Worm (Caenorhabditis elegans) whole organism, early embryonic: ENCODE results near the gene nas-25.

Source experiments
- B0310.2 ChIP-seq: sonication (generic microtip); optimal IDR thresholded peaks from 2 replicates; lab custom pipeline; 2016; ENCODE audit warnings: mild to moderate bottlenecking, missing genetic modification characterization, missing compliant biosample characterization
- F13C5.2 ChIP-seq: sonication (generic microtip); optimal IDR thresholded peaks from 2 replicates; lab custom pipeline; 2017; ENCODE audit warnings: mild to moderate bottlenecking, missing genetic modification characterization, inconsistent platforms, missing compliant biosample characterization
- aly-1 ChIP-seq: sonication (generic microtip); optimal IDR thresholded peaks from 2 replicates; lab custom pipeline; 2016; ENCODE audit warnings: missing genetic modification characterization, missing compliant biosample characterization
- ama-1 ChIP-seq: fragments of 150-350 bp; optimal IDR thresholded peaks from 2 replicates; lab custom pipeline; 2014
- ceh-13 ChIP-seq: fragments of 200-800 bp; sonication (Bioruptor generic); optimal IDR thresholded peaks from 2 replicates; lab custom pipeline; 2018; ENCODE audit warnings: mild to moderate bottlenecking, missing genetic modification characterization, missing compliant biosample characterization
- ceh-36 ChIP-seq: sonication (generic microtip); optimal IDR thresholded peaks from 2 replicates; lab custom pipeline; 2016; ENCODE audit warnings: missing genetic modification characterization, inconsistent platforms, missing compliant biosample characterization
- ets-7 ChIP-seq: sonication (generic microtip); optimal IDR thresholded peaks from 2 replicates; lab custom pipeline; 2016; ENCODE audit warnings: missing genotype, missing genetic modification characterization, missing compliant biosample characterization
- flt-1 ChIP-seq: fragments of 200-800 bp; sonication (Bioruptor generic); IDR thresholded peaks from 2 replicates; pipeline ENCODE4 v1.3.6; 2022; ENCODE audit warnings: missing genetic modification characterization, missing compliant biosample characterization
- hmbx-1 ChIP-seq: sonication (generic microtip); optimal IDR thresholded peaks from 2 replicates; lab custom pipeline; 2016; ENCODE audit warnings: mild to moderate bottlenecking, missing genetic modification characterization, missing compliant biosample characterization
- hmg-4 ChIP-seq: fragments of 200-800 bp; sonication (Bioruptor generic); optimal IDR thresholded peaks from 2 replicates; lab custom pipeline; 2018; ENCODE audit warnings: mild to moderate bottlenecking, missing genetic modification characterization, missing compliant biosample characterization
- hnd-1 ChIP-seq: sonication (generic microtip); optimal IDR thresholded peaks from 2 replicates; lab custom pipeline; 2016; ENCODE audit warnings: missing genetic modification characterization, missing compliant biosample characterization
- pes-1 ChIP-seq: fragments of 200-800 bp; sonication (Bioruptor generic); IDR thresholded peaks from 2 replicates; pipeline ENCODE4 v1.3.6; 2022; ENCODE audit warnings: missing genetic modification reagents, missing genetic modification characterization, missing compliant biosample characterization
- scrt-1 ChIP-seq: fragments of 200-800 bp; sonication (Bioruptor generic); IDR thresholded peaks from 2 replicates; pipeline ENCODE4 v1.3.6; 2022; ENCODE audit warnings: missing genetic modification characterization, missing compliant biosample characterization
- sea-1 ChIP-seq: fragments of 200-800 bp; sonication (Bioruptor generic); conservative IDR thresholded peaks from 2 replicates; pipeline ENCODE4 v1.3.6; 2022; ENCODE audit warnings: missing genetic modification characterization, missing compliant biosample characterization
- tbx-11 ChIP-seq: fragments of 200-800 bp; sonication (Bioruptor generic); IDR thresholded peaks from 2 replicates; pipeline ENCODE4 v1.3.6; 2022; ENCODE audit warnings: missing genetic modification characterization, missing compliant biosample characterization
- tbx-37 ChIP-seq: fragments of 200-800 bp; sonication (Bioruptor generic); conservative IDR thresholded peaks from 2 replicates; pipeline ENCODE4 v1.3.6; 2022; ENCODE audit warnings: missing genetic modification reagents, missing genetic modification characterization, missing compliant biosample characterization
- tra-4 ChIP-seq: sonication (generic microtip); optimal IDR thresholded peaks from 2 replicates; lab custom pipeline; 2017; ENCODE audit warnings: missing genetic modification characterization, missing compliant biosample characterization

The nas-25 gene

DNA sequence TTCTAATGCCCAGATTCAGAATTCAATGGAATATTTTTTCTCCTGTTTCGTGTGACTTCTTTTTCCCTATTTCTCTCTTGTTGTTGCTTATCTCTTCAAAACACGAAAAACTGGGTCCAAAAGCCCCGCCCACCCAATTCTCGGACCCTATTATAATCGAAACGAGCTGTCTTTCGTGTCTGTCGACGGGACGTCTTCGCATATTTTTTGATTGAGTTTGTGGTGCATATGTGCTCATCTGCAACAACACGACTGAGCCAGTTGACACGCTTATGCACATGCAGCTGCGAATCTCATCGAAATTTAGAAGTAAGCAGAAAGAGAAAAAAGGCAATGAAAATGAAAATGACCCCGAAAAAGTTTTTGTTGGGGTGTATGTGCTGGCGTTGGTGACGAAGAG is 5.0 kb downstream of the nas-25 start:
- no peak for TF ChIP-seq hmbx-1

DNA sequence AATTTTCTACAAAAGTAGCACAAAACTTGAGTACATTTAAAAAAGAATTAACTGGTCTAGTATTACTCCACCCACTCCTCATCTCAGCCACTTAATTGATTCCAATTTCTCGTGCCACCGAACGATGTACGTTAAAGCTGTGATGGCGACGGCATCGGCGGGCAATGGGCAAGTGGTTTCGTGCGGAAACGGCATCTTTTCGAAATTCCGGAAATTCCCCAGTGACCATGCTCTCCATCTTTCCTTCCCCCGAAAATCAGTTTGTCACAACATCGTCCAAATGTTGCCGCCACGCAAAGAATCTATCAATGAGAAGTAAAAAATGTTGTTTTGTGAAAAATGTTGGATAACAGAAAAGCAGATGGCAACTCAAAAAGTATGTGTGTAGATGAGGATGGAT is 7.1 kb downstream of the nas-25 start:
- no peak for TF ChIP-seq F13C5.2 (tag; lab: Kevin White, UChicago)

- TF ChIP-seq ets-7 (tag; lab: Kevin White, UChicago): no peak
- no peak for TF ChIP-seq F13C5.2 (tag; lab: Kevin White, UChicago)
- no peak for TF ChIP-seq aly-1
- no peak for TF ChIP-seq ama-1
- no peak for TF ChIP-seq pes-1
- no peak for TF ChIP-seq flt-1
- TF ChIP-seq ceh-13: no peak
- no peak for TF ChIP-seq tbx-11
- no peak for TF ChIP-seq B0310.2 (tag; lab: Kevin White, UChicago)
- no peak for TF ChIP-seq sea-1 (GFP tag; lab: Robert Waterston, UW)
- no peak for TF ChIP-seq hmbx-1
- no peak for TF ChIP-seq hnd-1 (tag; lab: Kevin White, UChicago)
- no peak for TF ChIP-seq hmg-4 (GFP tag; lab: Kevin White, UChicago)
- no peak for TF ChIP-seq scrt-1 (GFP tag; lab: Robert Waterston, UW)
Observed at ce11 chrII:8835857-8836256, 10.0 kb downstream of the nas-25 start, which contains the start of gene F46C5.4. F46C5.4 (plus strand) TSS chrII:8836078.

DNA sequence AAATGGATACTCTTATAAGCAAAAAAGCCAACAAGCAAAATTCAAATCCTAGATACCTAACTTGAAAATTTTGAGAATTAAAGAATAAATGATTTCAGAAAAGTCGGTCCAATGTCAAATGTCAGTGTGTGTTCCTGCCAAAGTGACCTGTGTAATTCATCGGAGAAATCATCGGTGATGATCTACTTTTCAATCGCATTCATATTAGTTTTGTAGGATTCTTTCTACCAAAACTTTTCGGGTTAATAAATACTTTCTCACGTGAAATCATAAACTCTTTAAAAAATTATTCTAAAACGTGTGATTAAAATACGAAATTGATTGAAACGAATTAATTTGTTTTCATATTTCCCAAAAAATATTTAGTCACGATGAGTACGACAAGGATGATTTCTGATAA is 13.2 kb downstream of the nas-25 start, which contains the start of gene F46C5.7:
Gene F46C5.7, plus strand, starts transcription at position 301 of the 400 bp plus-strand sequence.
- TF ChIP-seq hmg-4 (GFP tag; lab: Kevin White, UChicago): no peak
- no peak for TF ChIP-seq B0310.2 (tag; lab: Kevin White, UChicago)
- no peak for TF ChIP-seq ceh-13
- TF ChIP-seq flt-1: no peak
- no peak for TF ChIP-seq ama-1
- no peak for TF ChIP-seq ceh-36 (tag; lab: Kevin White, UChicago)
- TF ChIP-seq sea-1 (GFP tag; lab: Robert Waterston, UW): no peak
- no peak for TF ChIP-seq aly-1

DNA sequence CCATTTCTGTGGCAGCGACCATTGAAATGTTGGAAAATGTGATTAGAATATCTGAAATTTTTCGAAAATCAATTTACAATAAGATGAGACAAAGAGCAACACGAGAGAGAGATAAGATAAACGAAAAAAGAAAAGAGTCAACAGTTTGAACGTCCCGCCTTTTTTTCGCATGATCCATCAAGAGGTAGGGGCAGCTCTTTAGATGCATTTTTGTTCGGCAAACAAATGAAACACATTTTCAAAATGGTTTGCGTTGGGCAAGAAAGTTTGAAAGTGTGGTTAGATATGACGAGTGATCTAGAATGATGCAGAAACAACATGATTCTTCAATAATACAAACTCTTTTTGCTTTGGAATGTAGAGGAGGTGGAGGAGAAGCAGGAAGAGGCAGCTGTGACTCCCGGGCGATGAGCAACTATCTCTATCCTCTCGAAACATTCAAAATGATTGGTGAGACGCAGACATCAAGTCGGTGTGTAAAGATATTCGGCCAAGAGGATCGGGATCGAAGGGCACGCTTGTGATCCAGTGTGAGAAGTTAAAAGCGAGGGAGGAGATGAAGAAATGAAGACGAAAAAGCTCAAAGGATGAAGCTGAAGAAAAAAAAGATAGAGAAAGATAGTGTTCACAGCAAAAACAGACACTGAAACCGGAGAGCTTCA is 18.7 kb downstream of the nas-25 start, which contains the start of gene F46C5.6:
Gene F46C5.6, minus strand, starts transcription at position 51 of the 662 bp plus-strand sequence.
- no peak for TF ChIP-seq flt-1
- TF ChIP-seq B0310.2 (tag; lab: Kevin White, UChicago): no peak
- TF ChIP-seq ama-1: no peak
- TF ChIP-seq hnd-1 (tag; lab: Kevin White, UChicago): no peak
- TF ChIP-seq ceh-36 (tag; lab: Kevin White, UChicago): no peak
- no peak for TF ChIP-seq tbx-37 (GFP tag; lab: Robert Waterston, UW)

DNA sequence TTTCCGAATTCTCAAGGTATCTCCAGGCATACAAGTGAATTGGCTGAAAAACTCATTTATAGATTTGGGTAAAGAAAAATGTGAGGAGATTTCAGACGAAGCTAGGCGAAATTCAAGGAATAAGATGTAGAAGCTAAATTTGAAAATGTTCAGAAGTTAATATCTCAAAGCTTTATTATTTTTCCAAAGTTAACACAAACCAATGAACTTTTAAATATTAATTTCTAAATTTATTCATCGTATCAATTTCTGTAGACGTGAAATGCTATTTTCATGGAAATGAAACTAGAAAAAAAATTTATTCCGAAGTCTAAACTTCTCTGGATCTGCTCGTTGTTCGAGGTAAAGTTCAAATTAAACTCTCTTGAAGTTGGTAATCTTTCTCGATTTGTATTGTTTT is 19.4 kb downstream of the nas-25 start, which contains the start of gene agxt-1:
Gene agxt-1, plus strand, starts transcription at position 301 of the 400 bp plus-strand sequence.
- TF ChIP-seq aly-1: no peak
- TF ChIP-seq B0310.2 (tag; lab: Kevin White, UChicago): no peak
- TF ChIP-seq F13C5.2 (tag; lab: Kevin White, UChicago): no peak
- TF ChIP-seq pes-1: no peak
- TF ChIP-seq hmg-4 (GFP tag; lab: Kevin White, UChicago): no peak
- TF ChIP-seq hnd-1 (tag; lab: Kevin White, UChicago): no peak
- no peak for TF ChIP-seq sea-1 (GFP tag; lab: Robert Waterston, UW)
- no peak for TF ChIP-seq ceh-13
- TF ChIP-seq tra-4 (tag; lab: Kevin White, UChicago): no peak
- TF ChIP-seq ceh-36 (tag; lab: Kevin White, UChicago): no peak
- TF ChIP-seq tbx-37 (GFP tag; lab: Robert Waterston, UW): no peak
- no peak for TF ChIP-seq tbx-11
- TF ChIP-seq flt-1: no peak
- no peak for TF ChIP-seq ama-1

DNA sequence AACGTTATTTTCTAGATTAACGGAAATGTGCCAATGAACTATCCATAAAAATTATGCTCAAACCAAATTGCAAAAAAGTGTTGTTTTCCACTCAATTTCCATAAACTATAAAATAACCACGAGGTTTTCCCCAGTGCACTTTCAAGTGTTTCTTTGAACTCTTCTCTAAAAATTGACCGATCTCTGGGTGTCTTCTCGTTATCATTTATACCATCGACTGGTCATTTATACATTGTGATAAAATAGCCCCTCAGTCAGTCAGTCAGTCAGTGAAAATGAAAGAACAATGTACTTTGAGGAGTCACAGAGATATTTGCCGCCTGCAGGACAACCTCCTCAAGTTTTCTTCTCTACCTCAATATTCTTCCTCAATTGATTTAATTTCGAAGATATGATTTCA is 20.1 kb downstream of the nas-25 start:
- TF ChIP-seq ets-7 (tag; lab: Kevin White, UChicago) (no peak), flt-1 (no peak), hmbx-1 (no peak), hmg-4 (GFP tag; lab: Kevin White, UChicago) (no peak), F13C5.2 (tag; lab: Kevin White, UChicago) (no peak), tbx-11 (no peak), aly-1 (no peak)

DNA sequence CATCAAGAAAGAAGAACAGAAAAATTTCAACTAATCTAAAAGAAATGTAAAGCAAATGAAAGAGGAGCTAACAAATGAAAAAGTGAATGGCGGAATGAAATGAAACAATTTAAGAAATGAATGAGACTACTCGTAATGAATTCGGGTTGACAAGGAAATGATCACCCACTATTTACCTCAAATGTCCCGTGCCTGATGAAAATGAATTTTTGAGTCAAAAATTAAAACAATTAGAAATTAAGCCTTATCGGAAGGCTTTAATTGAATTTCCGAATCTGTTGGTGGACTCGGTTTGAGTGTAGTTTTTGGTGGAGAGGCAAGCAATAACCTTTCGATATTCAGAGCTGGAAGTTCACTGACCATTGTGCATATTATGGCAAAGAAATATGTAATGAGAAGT is 23.1 kb downstream of the nas-25 start:
- TF ChIP-seq tbx-11 (no peak), ceh-36 (tag; lab: Kevin White, UChicago) (no peak), hmbx-1 (no peak), flt-1 (no peak), aly-1 (no peak), hnd-1 (tag; lab: Kevin White, UChicago) (no peak), F13C5.2 (tag; lab: Kevin White, UChicago) (no peak), ama-1 (no peak), ets-7 (tag; lab: Kevin White, UChicago) (no peak), tbx-37 (GFP tag; lab: Robert Waterston, UW) (no peak), B0310.2 (tag; lab: Kevin White, UChicago) (no peak), hmg-4 (GFP tag; lab: Kevin White, UChicago) (no peak), scrt-1 (GFP tag; lab: Robert Waterston, UW) (no peak), pes-1 (no peak)
